Fruit fly (Drosophila melanogaster) whole organism, pupa: ENCODE data around the gene CG11109.
A peak's percentile ranks its signal among the peaks of the same experiment; 100 is the strongest.

Experiments used
- CG10348 ChIP-seq: fragments of 200-800 bp; sonication (Bioruptor generic); IDR thresholded peaks from 2 replicates; pipeline ENCODE4 v1.3.6; 2022; ENCODE audit warnings: missing biosample characterization, missing genetic modification characterization
- CG12605 ChIP-seq: fragments of 200-800 bp; sonication (Bioruptor generic); IDR thresholded peaks from 2 replicates; pipeline ENCODE4 v1.3.6; 2022; ENCODE audit warnings: missing biosample characterization, missing genetic modification characterization
- CG13204 ChIP-seq: fragments of 200-800 bp; sonication (Bioruptor generic); optimal IDR thresholded peaks from 2 replicates; lab custom pipeline; 2018; ENCODE audit warnings: missing biosample characterization, mild to moderate bottlenecking, missing genetic modification characterization, moderate library complexity
- CG14655 ChIP-seq: fragments of 200-800 bp; sonication (Bioruptor generic); optimal IDR thresholded peaks from 3 replicates; lab custom pipeline; 2017; ENCODE audit warnings: mild to moderate bottlenecking, missing biosample characterization, missing genetic modification reagents, missing genetic modification characterization
- CG15710 ChIP-seq: fragments of 200-800 bp; sonication (Bioruptor generic); optimal IDR thresholded peaks from 2 replicates; lab custom pipeline; 2018; ENCODE audit warnings: missing biosample characterization, mild to moderate bottlenecking, missing genetic modification characterization, moderate library complexity
- CG17806 ChIP-seq: fragments of 200-800 bp; sonication (Bioruptor generic); optimal IDR thresholded peaks from 2 replicates; lab custom pipeline; 2018; ENCODE audit warnings: missing biosample characterization, mild to moderate bottlenecking, missing genetic modification characterization, moderate library complexity
- CG32121 ChIP-seq: fragments of 200-800 bp; sonication (Bioruptor generic); IDR thresholded peaks from 2 replicates; pipeline ENCODE4 v1.3.6; 2022; ENCODE audit warnings: missing biosample characterization, missing genetic modification characterization
- CG34367 ChIP-seq: fragments of 200-800 bp; sonication (Bioruptor generic); optimal IDR thresholded peaks from 2 replicates; lab custom pipeline; 2018; ENCODE audit warnings: missing biosample characterization, mild to moderate bottlenecking, missing genetic modification characterization
- CG4496 ChIP-seq: fragments of 200-800 bp; sonication (Bioruptor generic); IDR thresholded peaks from 3 replicates; pipeline ENCODE4 v1.3.6; 2022; ENCODE audit warnings: missing biosample characterization, missing genetic modification characterization
- CG8159 ChIP-seq: fragments of 200-800 bp; sonication (Bioruptor generic); optimal IDR thresholded peaks from 3 replicates; lab custom pipeline; 2018; ENCODE audit warnings: missing biosample characterization, mild to moderate bottlenecking, missing genetic modification characterization, moderate library complexity
- CG8301 ChIP-seq: fragments of 200-800 bp; sonication (Bioruptor generic); optimal IDR thresholded peaks from 2 replicates; lab custom pipeline; 2018; ENCODE audit warnings: missing biosample characterization, mild to moderate bottlenecking, missing genetic modification characterization
- CG9948 ChIP-seq: fragments of 200-800 bp; sonication (Bioruptor generic); optimal IDR thresholded peaks from 2 replicates; lab custom pipeline; 2018; ENCODE audit warnings: missing biosample characterization, mild to moderate bottlenecking, missing genetic modification characterization, moderate library complexity
- D1 ChIP-seq: fragments of 200-800 bp; sonication (Bioruptor generic); optimal IDR thresholded peaks from 2 replicates; lab custom pipeline; 2018; ENCODE audit warnings: missing biosample characterization, mild to moderate bottlenecking, missing genetic modification characterization, moderate library complexity
- EcR ChIP-seq: fragments of 200-800 bp; sonication (Bioruptor generic); optimal IDR thresholded peaks from 3 replicates; lab custom pipeline; 2019; ENCODE audit warnings: missing biosample characterization, missing genetic modification characterization, mild to moderate bottlenecking, moderate library complexity, missing genetic modification reagents
- Ets98B ChIP-seq: fragments of 200-800 bp; sonication (Bioruptor generic); IDR thresholded peaks from 2 replicates; pipeline ENCODE4 v1.3.6; 2022; ENCODE audit warnings: missing biosample characterization, missing genetic modification characterization
- Pif1A ChIP-seq: fragments of 200-800 bp; sonication (Bioruptor generic); optimal IDR thresholded peaks from 3 replicates; lab custom pipeline; 2016; ENCODE audit warnings: missing biosample characterization, missing genetic modification characterization
- Pif1B ChIP-seq: fragments of 200-800 bp; sonication (Bioruptor generic); optimal IDR thresholded peaks from 3 replicates; lab custom pipeline; 2016; ENCODE audit warnings: missing biosample characterization, missing genetic modification characterization
- Snoo ChIP-seq: fragments of 200-800 bp; sonication (Bioruptor generic); optimal IDR thresholded peaks from 3 replicates; lab custom pipeline; 2017; ENCODE audit warnings: missing biosample characterization, mild to moderate bottlenecking, missing genetic modification characterization, inconsistent platforms
- fd96Ca ChIP-seq: fragments of 200-800 bp; sonication (Bioruptor generic); IDR thresholded peaks from 3 replicates; pipeline ENCODE4 v1.3.6; 2022; ENCODE audit warnings: missing biosample characterization, missing genetic modification characterization
- gl ChIP-seq: fragments of 200-800 bp; sonication (Bioruptor generic); optimal IDR thresholded peaks from 2 replicates; lab custom pipeline; 2018; ENCODE audit warnings: missing biosample characterization, mild to moderate bottlenecking, missing genetic modification characterization
- rn ChIP-seq: fragments of 200-800 bp; sonication (Bioruptor generic); IDR thresholded peaks from 2 replicates; pipeline ENCODE4 v1.3.6; 2022; ENCODE audit warnings: missing biosample characterization, missing genetic modification characterization

The CG11109 gene

dm6 chr3L:22871030-22871844 lies 763 bp upstream of the CG11109 start:
- TF ChIP-seq CG32121 (GFP tag; lab: Robert Waterston, UW) (peak; percentile 53; the same call in 1 of the 2 replicates), CG14655 (GFP tag; lab: Kevin White, UChicago) (no peak), CG8301 (tag; lab: Kevin White, UChicago) (no peak), CG4496 (peak; percentile 37; the same call in 2 of the 3 replicates), CG13204 (GFP tag; lab: Kevin White, UChicago) (no peak), CG17806 (tag; lab: Kevin White, UChicago) (no peak), fd96Ca (GFP tag; lab: Robert Waterston, UW) (peak; percentile 32; the same call in 1 of the 3 replicates)

dm6 chr3L:22877934-22878333 lies 5.9 kb downstream of the CG11109 start:
- TF ChIP-seq CG12605 (0 out of 2 replicates have a peak, but pooled peaks have one; percentile 36), CG17806 (tag; lab: Kevin White, UChicago) (no peak), Snoo (tag; lab: Kevin White, UChicago) (no peak), CG8159 (tag; lab: Kevin White, UChicago) (no peak)
- TF ChIP-seq, all 21 proteins: peak for 1

- peak; percentile 100 for TF ChIP-seq Snoo (tag; lab: Kevin White, UChicago)
- peak; percentile 99 for TF ChIP-seq CG10348 (GFP tag; lab: Robert Waterston, UW)
- peak; percentile 100 for TF ChIP-seq CG9948 (tag; lab: Kevin White, UChicago)
- peak; percentile 100 for TF ChIP-seq CG8301 (tag; lab: Kevin White, UChicago)
- peak; percentile 100 for TF ChIP-seq CG14655 (GFP tag; lab: Kevin White, UChicago)
- TF ChIP-seq rn (GFP tag; lab: Robert Waterston, UW) = peak; percentile 99
- peak; percentile 100 for TF ChIP-seq Pif1A (GFP tag; lab: Kevin White, UChicago)
- peak; percentile 100 for TF ChIP-seq CG34367
- TF ChIP-seq gl (tag; lab: Kevin White, UChicago) = peak; percentile 99
- peak; percentile 100 for TF ChIP-seq CG17806 (tag; lab: Kevin White, UChicago)
- peak; percentile 98 for TF ChIP-seq CG13204 (GFP tag; lab: Kevin White, UChicago)
- peak; percentile 100 for TF ChIP-seq CG15710
- no peak for TF ChIP-seq D1 (tag; lab: Kevin White, UChicago)
- TF ChIP-seq CG32121 (GFP tag; lab: Robert Waterston, UW) = peak; percentile 100
- TF ChIP-seq CG8159 (tag; lab: Kevin White, UChicago) = peak; percentile 100
- peak; percentile 100 for TF ChIP-seq fd96Ca (GFP tag; lab: Robert Waterston, UW)
- peak; percentile 86 for TF ChIP-seq EcR (GFP tag; lab: Kevin White, UChicago)
- TF ChIP-seq Ets98B (GFP tag; lab: Robert Waterston, UW) = peak; percentile 100
- peak; percentile 99 for TF ChIP-seq CG12605
- peak; percentile 100 for TF ChIP-seq CG4496
- TF ChIP-seq Pif1B (GFP tag; lab: Kevin White, UChicago) = peak; percentile 100
Observed at dm6 chr3L:22878723-22879343, 6.8 kb downstream of the CG11109 start, which contains the start of the genes Chro and Ssl1. Gene Chro (minus strand): TSS chr3L:22878984. Gene Ssl1 (plus strand): TSS chr3L:22879089.

dm6 chr3L:22879344-22879723 lies 7.3 kb downstream of the CG11109 start:
- no peak for TF ChIP-seq fd96Ca (GFP tag; lab: Robert Waterston, UW)
- no peak for TF ChIP-seq rn (GFP tag; lab: Robert Waterston, UW)

dm6 chr3L:22880914-22881313 lies 8.9 kb downstream of the CG11109 start, which contains the start of gene slif:
Gene slif (plus strand): TSS chr3L:22881045.
- TF ChIP-seq Pif1B (GFP tag; lab: Kevin White, UChicago) (no peak), CG14655 (GFP tag; lab: Kevin White, UChicago) (no peak), CG4496 (no peak), Snoo (tag; lab: Kevin White, UChicago) (no peak), CG8159 (tag; lab: Kevin White, UChicago) (no peak), CG12605 (no peak), gl (tag; lab: Kevin White, UChicago) (no peak), CG15710 (no peak), CG8301 (tag; lab: Kevin White, UChicago) (no peak), Pif1A (GFP tag; lab: Kevin White, UChicago) (no peak), fd96Ca (GFP tag; lab: Robert Waterston, UW) (no peak), rn (GFP tag; lab: Robert Waterston, UW) (no peak)

- TF ChIP-seq rn (GFP tag; lab: Robert Waterston, UW) = no peak
- 0 out of 3 replicates have a peak, but pooled peaks have one; percentile 6 for TF ChIP-seq CG4496
Observed at dm6 chr3L:22883649-22884048, 11.6 kb downstream of the CG11109 start.
